Fruit fly (Drosophila melanogaster) whole organism, embryonic: ENCODE results near the gene Glt.

Experiments
- BEAF-32 ChIP-seq: fragments of 200-800 bp; sonication (Bioruptor generic); optimal IDR thresholded peaks from 3 replicates; lab custom pipeline; 2017; ENCODE audit warnings: missing biosample characterization, missing genetic modification characterization, mild to moderate bottlenecking, moderate library complexity, missing genetic modification reagents
- CG13424 ChIP-seq: fragments of 200-800 bp; sonication (Bioruptor generic); optimal IDR thresholded peaks from 2 replicates; lab custom pipeline; 2019; ENCODE audit warnings: missing biosample characterization, mild to moderate bottlenecking, missing genetic modification characterization, moderate library complexity
- CG31441 ChIP-seq: fragments of 200-800 bp; sonication (Bioruptor generic); IDR thresholded peaks from 2 replicates; pipeline ENCODE4 v1.3.6; 2022; ENCODE audit warnings: missing biosample characterization, missing genetic modification characterization
- ERR ChIP-seq: fragments of 200-800 bp; sonication (Bioruptor generic); optimal IDR thresholded peaks from 2 replicates; lab custom pipeline; 2016; ENCODE audit warnings: missing biosample characterization, missing genetic modification characterization
- Meics ChIP-seq: fragments of 200-800 bp; sonication (Bioruptor generic); optimal IDR thresholded peaks from 2 replicates; lab custom pipeline; 2017; ENCODE audit warnings: missing biosample characterization, mild to moderate bottlenecking, missing genetic modification characterization
- Side ChIP-seq: fragments of 200-800 bp; sonication (Bioruptor generic); optimal IDR thresholded peaks from 2 replicates; lab custom pipeline; 2016; ENCODE audit warnings: missing biosample characterization, missing genetic modification characterization
- Spps ChIP-seq: fragments of 200-800 bp; sonication (Bioruptor generic); optimal IDR thresholded peaks from 2 replicates; lab custom pipeline; 2018; ENCODE audit warnings: missing biosample characterization, mild to moderate bottlenecking, missing genetic modification characterization
- bsh ChIP-seq, 2 experiments: fragments of 200-800 bp; sonication (Bioruptor generic); optimal IDR thresholded peaks; 2 replicates each; lab custom pipeline; 2017 to 2018; ENCODE audit warnings: mild to moderate bottlenecking in 2 of 2, missing biosample characterization in 2 of 2, missing genetic modification characterization in 2 of 2, moderate library complexity in 1 of 2
- chm ChIP-seq: fragments of 200-800 bp; sonication (Bioruptor generic); IDR thresholded peaks from 2 replicates; pipeline ENCODE4 v1.3.6; 2022; ENCODE audit warnings: missing biosample characterization, missing genetic modification characterization
- lov ChIP-seq, 2 experiments: fragments of 200-800 bp in 1 of 2; fragments of >200 bp in 1 of 2; sonication (Bioruptor generic) in 1 of 2; IDR thresholded peaks in 1 of 2; optimal IDR thresholded peaks in 1 of 2; 2 replicates in 1 of 2; 3 replicates in 1 of 2; pipeline versions ENCODE4 v1.3.6 to Lab custom; 2017 to 2022; ENCODE audit warnings: missing biosample characterization in 1 of 2, missing genetic modification characterization in 1 of 2
- repo ChIP-seq: fragments of 200-800 bp; sonication (Bioruptor generic); optimal IDR thresholded peaks from 2 replicates; lab custom pipeline; 2016; ENCODE audit warnings: missing biosample characterization, missing genetic modification characterization
- slp2 ChIP-seq: fragments of 200-800 bp; sonication (Bioruptor generic); optimal IDR thresholded peaks from 2 replicates; lab custom pipeline; 2016; ENCODE audit warnings: missing biosample characterization, missing genetic modification characterization

DNA sequence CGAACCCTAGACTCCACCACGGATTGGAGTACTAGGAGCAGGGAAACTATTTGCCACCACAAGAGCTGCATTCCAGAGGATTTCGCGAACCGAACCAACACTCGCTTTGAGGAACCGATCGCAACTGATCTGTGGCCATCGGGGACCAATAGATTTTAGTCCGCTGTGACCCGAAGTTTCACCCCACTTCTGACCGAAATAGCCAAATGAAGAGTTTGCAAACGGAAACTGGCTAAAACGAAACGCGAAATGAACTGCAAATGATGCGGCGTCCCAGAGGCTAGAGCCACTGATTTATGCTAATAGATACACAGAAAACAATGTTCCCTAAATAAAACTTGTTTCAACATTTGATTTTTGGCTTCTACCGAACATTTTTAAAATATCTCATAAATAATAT lies 7.2 kb downstream of the Glt start, which contains the start of gene CG9287:
- TF ChIP-seq BEAF-32 (GFP tag; lab: Kevin White, UChicago) (no peak), repo (GFP tag; lab: Kevin White, UChicago) (no peak), CG31441 (no peak), bsh (GFP tag; optimal IDR thresholded peaks at IDR 0.05; lab: Kevin White, UChicago) (no peak), lov (optimal IDR thresholded peaks at IDR 0.05; lab: Kevin White, UChicago) (no peak), lov (GFP tag; IDR thresholded peaks at IDR 0.05; lab: Robert Waterston, UW) (no peak), CG13424 (tag; lab: Kevin White, UChicago) (no peak), Side (GFP tag; lab: Kevin White, UChicago) (no peak), chm (GFP tag; lab: Robert Waterston, UW) (no peak), slp2 (GFP tag; lab: Kevin White, UChicago) (no peak), Spps (tag; lab: Kevin White, UChicago) (no peak), Meics (GFP tag; lab: Kevin White, UChicago) (no peak), ERR (GFP tag; lab: Kevin White, UChicago) (no peak)
